Worm (Caenorhabditis elegans): ENCODE results near the gene grd-16.

grd-16 gene

DNA sequence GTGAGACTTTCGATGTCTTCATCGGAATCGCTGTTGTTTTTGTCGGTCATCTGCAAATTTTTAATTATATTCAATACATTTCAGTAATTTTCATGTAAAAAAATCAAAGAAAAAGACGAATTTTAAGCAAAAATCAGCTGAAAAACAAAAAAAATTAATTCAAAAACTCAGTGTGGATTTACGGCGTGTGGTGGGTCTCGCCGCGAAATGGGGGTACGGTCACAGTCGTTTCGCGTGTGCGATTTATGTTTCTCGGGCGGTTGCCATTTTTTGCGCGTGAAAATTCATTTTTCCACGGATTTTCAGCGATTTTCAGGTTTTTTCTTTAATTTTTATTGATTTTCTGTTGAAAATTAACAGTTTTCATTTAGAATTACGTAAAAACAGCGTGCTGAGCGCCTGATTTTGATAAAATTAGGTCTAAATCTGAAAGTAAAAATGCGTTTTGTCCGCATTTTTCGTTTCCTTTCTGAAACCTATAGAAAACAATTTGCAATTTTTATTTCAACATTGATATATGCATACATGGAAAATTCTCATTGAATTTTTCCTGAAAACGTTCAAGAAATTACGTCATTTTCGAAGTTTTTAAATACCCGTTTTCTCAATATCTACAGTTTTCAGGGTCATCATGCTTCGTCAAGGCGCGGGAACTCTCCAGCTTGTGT lies 18.8 kb downstream of the grd-16 start, which contains the start of the genes ccdc-12 and Y69A2AR.18:
Gene ccdc-12, minus strand, starts transcription at position 57 of the 668 bp plus-strand sequence.
Gene Y69A2AR.18, plus strand, starts transcription at position 618 of the 668 bp plus-strand sequence.
- TF ChIP-seq hnd-1 (tag; optimal IDR thresholded peaks at IDR 0.05) (no peak), F13C5.2 (tag; optimal IDR thresholded peaks at IDR 0.05) (peak; percentile 56)

DNA sequence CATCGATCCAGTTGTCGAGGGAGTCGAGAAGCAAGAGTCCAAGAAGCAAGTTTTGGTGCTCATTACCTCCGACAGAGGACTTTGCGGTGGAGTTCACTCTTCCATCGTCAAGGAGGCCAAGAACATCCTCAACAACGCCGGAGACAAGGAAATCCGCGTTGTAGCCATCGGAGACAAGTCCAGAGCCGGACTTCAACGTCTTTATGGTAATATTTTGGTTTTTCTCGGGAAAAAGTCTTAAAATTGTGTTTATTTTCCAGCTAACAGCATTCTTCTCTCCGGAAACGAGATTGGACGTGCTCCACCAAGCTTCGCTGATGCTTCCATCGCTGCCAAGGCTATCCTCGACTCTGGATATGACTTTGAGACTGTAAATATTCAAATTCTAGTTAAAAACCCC lies 19.6 kb downstream of the grd-16 start:
- no peak for TF ChIP-seq tbx-11 (GFP tag; IDR thresholded peaks at IDR 0.05)
- no peak for TF ChIP-seq F13C5.2 (tag; optimal IDR thresholded peaks at IDR 0.05)

DNA sequence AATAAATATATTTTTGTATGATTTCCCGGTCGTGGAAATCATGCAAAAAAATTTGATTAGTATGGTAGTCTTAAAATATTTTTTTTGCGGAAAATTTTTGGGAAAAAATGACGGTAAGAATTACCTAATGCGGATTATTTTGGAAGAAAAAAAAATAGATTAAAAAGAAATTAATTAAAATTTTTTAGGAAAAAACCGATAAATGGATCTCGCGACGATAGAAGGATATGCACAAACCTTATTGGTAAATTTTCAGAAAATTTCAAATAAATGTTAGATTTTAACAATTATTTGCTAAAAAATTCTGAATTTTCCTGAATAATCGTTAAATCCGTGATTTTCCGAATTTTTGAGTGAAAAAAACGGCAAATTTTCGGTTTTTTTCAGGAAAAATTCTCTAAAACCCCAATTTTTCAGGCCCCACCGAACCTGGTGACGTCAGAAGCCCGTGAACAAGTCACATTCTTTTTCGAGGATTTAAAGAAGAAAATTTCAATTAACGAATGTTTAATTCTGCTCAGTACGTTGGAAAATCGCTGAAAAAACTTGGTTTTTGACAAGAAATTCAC lies 21.2 kb downstream of the grd-16 start, which contains the start of gene Y69A2AR.16:
Gene Y69A2AR.16, plus strand, starts transcription at position 189 of the 569 bp plus-strand sequence.
- no peak for TF ChIP-seq hmbx-1 (tag; optimal IDR thresholded peaks at IDR 0.05)
- no peak for TF ChIP-seq ceh-13 (GFP tag; optimal IDR thresholded peaks at IDR 0.05)
- no peak for TF ChIP-seq aly-1 (tag; optimal IDR thresholded peaks at IDR 0.05)
- TF ChIP-seq hmg-4 (GFP tag; optimal IDR thresholded peaks at IDR 0.05): no peak
- no peak for TF ChIP-seq ets-7 (tag; optimal IDR thresholded peaks at IDR 0.05)
- TF ChIP-seq scrt-1 (GFP tag; IDR thresholded peaks at IDR 0.05): no peak
- no peak for TF ChIP-seq hnd-1 (tag; optimal IDR thresholded peaks at IDR 0.05)
- no peak for TF ChIP-seq pes-1 (GFP tag; IDR thresholded peaks at IDR 0.05)
- TF ChIP-seq tra-4 (tag; optimal IDR thresholded peaks at IDR 0.05): no peak
- no peak for TF ChIP-seq flt-1 (GFP tag; IDR thresholded peaks at IDR 0.05)
- no peak for TF ChIP-seq tbx-37 (GFP tag; conservative IDR thresholded peaks at IDR 0.05)
- TF ChIP-seq ama-1 (optimal IDR thresholded peaks at IDR 0.05): no peak
- TF ChIP-seq ceh-36 (tag; optimal IDR thresholded peaks at IDR 0.05): no peak

DNA sequence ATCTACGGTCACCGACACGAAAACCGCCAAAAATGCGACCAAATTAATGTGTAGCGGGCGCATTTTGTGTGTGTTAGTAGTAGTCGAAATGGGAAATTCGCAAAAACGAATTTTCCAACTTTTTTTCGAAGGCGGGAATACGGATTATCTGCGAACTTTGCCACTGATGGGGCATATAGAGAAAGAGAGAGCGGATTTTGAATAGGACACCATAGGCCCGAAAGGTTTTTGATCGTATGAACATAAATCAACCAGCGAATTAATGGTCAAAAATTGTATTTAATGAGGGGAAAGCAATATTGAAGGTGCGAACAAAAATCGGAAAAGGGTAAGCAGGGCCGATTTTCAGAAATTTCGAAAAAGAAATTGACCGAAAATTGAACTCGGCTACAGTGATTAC lies 31.3 kb downstream of the grd-16 start, which contains the start of gene Y69A2AR.22:
Gene Y69A2AR.22, minus strand, starts transcription at position 101 of the 400 bp plus-strand sequence.
- TF ChIP-seq hmbx-1 (tag; optimal IDR thresholded peaks at IDR 0.05) (no peak), pes-1 (GFP tag; IDR thresholded peaks at IDR 0.05) (no peak), B0310.2 (tag; optimal IDR thresholded peaks at IDR 0.05) (no peak), sea-1 (GFP tag; conservative IDR thresholded peaks at IDR 0.05) (no peak), hmg-4 (GFP tag; optimal IDR thresholded peaks at IDR 0.05) (no peak)

- TF ChIP-seq F13C5.2 (tag; optimal IDR thresholded peaks at IDR 0.05): no peak
These were observed 50.4 kb downstream of the grd-16 start for ce11 chrIV:2526836-2527235.

- no peak for TF ChIP-seq flt-1 (GFP tag; IDR thresholded peaks at IDR 0.05)
- no peak for TF ChIP-seq tra-4 (tag; optimal IDR thresholded peaks at IDR 0.05)
- TF ChIP-seq hmbx-1 (tag; optimal IDR thresholded peaks at IDR 0.05): no peak
- no peak for TF ChIP-seq F13C5.2 (tag; optimal IDR thresholded peaks at IDR 0.05)
- no peak for TF ChIP-seq tbx-11 (GFP tag; IDR thresholded peaks at IDR 0.05)
- TF ChIP-seq ceh-13 (GFP tag; optimal IDR thresholded peaks at IDR 0.05): no peak
- no peak for TF ChIP-seq aly-1 (tag; optimal IDR thresholded peaks at IDR 0.05)
- no peak for TF ChIP-seq tbx-37 (GFP tag; conservative IDR thresholded peaks at IDR 0.05)
- no peak for TF ChIP-seq hnd-1 (tag; optimal IDR thresholded peaks at IDR 0.05)
- no peak for TF ChIP-seq ceh-36 (tag; optimal IDR thresholded peaks at IDR 0.05)
- TF ChIP-seq scrt-1 (GFP tag; IDR thresholded peaks at IDR 0.05): no peak
- TF ChIP-seq hmg-4 (GFP tag; optimal IDR thresholded peaks at IDR 0.05): no peak
- no peak for TF ChIP-seq B0310.2 (tag; optimal IDR thresholded peaks at IDR 0.05)
- no peak for TF ChIP-seq ets-7 (tag; optimal IDR thresholded peaks at IDR 0.05)
- no peak for TF ChIP-seq sea-1 (GFP tag; conservative IDR thresholded peaks at IDR 0.05)
These were observed 52.8 kb downstream of the grd-16 start for ce11 chrIV:2529281-2529680.

All from whole organism, early embryonic.